Worm (Caenorhabditis elegans) whole organism, dauer: ENCODE results near the gene F47B8.8.

ENCODE experiments used
- unc-62 ChIP-seq: sonication (generic microtip); optimal IDR thresholded peaks from 2 replicates; lab custom pipeline; 2017; ENCODE audit warnings: missing biosample characterization, missing genetic modification reagents, missing genetic modification characterization

Gene F47B8.8

DNA sequence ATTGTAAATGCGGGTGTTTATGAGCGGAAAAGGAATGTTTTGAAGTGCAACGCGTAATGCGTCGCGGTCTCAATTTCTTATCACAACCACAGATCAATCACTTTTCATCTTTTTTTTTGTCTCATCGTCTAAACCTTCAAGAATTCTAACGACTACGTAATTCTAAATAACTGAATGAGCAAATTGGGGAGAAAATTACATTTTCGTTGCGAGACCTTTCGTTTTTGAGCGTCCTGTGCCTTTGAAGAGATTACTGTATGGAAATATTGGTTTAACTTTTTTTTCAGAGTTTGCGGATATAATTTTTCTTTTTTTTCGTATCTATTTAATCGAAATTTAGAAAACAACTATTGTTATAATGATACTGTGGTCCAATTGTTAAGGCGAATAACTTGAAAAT lies 19.0 kb downstream of the F47B8.8 start:
- TF ChIP-seq unc-62 = no peak

DNA sequence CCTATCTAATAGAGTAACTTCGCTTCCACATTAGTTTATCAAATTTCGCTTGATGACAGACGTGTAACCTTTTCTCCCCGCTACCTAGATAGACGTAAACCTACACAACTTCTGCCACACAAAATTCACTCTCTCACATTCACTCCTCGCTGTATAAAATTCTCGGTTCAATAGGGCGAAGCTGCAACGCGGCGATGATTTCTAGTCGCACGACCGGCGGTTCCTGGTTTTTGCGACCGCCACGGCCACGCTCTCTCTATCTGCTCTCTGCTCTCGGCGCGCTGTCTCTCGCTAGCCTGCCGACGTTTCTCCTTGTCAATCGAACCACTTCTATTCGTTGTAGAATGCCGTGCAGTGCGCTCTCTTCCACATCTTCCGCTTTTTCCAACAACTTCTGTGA lies 19.4 kb downstream of the F47B8.8 start:
- no peak for TF ChIP-seq unc-62

DNA sequence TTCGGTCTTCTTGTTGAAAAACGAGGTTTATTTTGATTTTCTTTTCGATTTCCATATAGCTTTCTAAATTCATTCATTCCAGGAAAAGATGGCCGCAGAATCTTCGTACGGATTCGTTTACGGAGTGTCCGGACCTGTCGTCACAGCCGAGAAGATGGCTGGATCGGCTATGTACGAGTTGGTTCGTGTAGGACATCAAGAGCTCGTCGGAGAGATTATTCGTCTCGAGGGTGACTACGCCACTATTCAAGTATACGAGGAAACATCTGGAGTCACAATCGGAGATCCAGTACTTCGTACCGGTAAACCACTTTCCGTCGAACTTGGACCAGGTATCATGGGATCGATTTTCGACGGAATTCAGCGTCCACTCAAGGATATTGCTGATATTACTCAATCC lies 20.1 kb downstream of the F47B8.8 start, which contains the start of gene vha-13:
vha-13 (plus strand) TSS at position 81 of the 400 bp plus-strand sequence.
- no peak for TF ChIP-seq unc-62

DNA sequence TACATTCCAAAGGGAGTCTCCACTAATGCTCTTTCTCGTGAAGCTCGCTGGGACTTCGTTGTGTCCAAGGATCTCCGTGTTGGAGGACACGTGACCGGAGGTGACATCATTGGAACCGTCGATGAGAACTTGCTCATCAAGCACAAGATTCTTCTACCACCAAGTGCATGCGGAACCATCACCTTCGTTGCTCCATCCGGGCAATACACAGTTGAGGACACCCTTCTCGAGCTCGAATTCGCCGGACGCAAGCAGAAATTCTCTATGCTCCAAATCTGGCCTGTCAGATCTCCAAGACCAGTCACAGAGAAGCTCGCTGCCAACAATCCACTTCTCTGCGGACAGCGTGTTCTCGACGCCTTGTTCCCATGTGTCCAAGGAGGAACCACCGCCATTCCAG lies 20.5 kb downstream of the F47B8.8 start:
- no peak for TF ChIP-seq unc-62

DNA sequence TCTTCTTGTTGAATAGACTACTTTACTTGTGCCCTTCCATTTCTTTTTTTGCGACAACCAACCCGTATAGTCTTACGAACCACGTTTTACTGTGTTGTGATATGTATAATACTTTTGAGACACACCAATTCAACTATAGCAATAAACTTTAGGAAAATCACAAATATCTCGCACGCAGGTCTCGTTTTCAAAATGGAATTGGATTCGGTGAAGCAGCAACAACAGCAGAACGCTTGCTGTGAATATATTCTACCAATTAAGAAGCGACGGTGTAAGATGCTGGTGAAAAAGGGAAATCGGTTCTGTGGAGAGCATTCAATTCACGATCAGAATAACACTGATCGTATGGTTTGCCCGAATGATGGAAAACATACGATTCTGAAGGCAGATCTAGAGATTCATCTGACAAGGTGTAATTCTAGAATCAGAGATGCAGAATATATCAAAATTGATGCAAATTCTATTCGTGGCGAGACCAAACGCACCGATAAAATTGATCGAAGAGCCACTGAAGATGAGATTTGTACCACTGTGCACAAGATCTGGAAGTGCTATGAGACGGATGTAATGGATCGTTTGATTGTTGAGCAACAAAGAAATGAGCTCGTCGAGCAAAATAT lies 22.8 kb downstream of the F47B8.8 start, which contains the start of gene Y49A3A.3:
Y49A3A.3 (plus strand) TSS at position 153 of the 620 bp plus-strand sequence.
- no peak for TF ChIP-seq unc-62

DNA sequence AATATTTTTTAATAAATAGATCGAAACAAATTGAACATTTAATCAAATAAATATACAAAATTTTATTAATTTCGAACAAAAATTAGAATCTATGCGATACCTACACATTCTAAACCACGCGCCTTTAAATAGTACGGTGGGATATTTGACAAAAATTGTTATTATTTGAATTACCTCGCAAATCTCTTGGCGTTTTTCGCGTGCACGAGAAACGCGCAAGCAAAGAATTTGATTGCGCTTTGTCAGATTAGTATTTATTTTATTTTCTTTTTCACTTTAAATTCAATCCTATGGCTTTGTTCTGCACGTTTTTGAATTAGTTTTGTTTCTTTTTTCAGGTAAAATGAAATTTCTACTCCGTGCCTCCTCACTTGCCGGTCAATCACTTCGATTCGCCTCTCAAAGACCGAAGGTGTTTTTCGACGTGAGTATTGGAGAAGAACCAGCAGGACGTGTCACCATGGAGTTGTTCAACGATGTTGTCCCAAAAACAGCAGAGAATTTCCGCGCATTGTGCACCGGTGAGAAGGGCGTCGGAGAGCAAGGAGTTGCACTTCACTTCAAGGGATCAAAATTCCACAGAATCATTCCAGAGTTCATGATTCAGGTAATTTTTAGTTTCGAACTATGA lies 24.3 kb downstream of the F47B8.8 start, which contains the start of gene cyn-1:
cyn-1 (plus strand) TSS at position 339 of the 631 bp plus-strand sequence.
- no peak for TF ChIP-seq unc-62

DNA sequence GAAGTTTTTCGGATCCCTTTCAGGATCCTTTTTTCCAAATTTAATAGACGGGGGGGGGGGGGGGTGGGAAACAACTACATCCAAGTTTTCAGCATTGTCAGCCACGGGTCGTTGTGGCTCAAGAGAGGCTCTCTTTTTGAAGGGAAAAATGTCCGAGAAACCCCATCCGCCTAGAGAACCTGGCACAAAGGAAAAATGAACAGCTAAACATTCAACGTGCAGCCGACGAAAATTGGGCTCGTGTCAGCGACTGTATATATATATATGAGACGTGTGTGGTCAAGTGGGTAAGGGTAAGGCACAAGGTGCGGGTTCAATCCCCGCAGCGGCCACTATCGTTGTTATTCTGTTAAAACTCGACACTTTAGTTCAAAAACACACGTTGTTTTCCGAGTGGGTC lies 27.0 kb downstream of the F47B8.8 start, which contains the start of gene Y49A3A.4:
Y49A3A.4 (minus strand) TSS at position 314 of the 400 bp plus-strand sequence.
- TF ChIP-seq unc-62 = no peak

DNA sequence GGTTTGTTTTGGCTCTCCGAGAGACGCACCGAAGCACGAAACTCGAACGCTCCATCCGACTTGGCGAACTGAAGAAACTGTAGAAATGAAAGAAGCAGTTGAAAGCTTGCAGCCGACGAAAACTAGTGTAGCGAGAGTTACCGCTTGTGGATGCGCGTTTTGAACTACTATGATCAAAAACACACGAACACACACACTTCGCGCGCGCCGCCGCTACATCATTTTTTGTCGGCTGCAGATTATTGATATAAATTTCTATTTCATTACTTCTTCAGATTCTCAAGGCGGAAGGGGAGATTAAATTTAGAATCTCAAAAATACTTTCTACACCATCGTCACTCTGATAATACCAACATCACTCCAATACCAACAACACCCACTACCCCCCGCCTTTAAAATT lies 30.4 kb downstream of the F47B8.8 start:
- no peak for TF ChIP-seq unc-62

DNA sequence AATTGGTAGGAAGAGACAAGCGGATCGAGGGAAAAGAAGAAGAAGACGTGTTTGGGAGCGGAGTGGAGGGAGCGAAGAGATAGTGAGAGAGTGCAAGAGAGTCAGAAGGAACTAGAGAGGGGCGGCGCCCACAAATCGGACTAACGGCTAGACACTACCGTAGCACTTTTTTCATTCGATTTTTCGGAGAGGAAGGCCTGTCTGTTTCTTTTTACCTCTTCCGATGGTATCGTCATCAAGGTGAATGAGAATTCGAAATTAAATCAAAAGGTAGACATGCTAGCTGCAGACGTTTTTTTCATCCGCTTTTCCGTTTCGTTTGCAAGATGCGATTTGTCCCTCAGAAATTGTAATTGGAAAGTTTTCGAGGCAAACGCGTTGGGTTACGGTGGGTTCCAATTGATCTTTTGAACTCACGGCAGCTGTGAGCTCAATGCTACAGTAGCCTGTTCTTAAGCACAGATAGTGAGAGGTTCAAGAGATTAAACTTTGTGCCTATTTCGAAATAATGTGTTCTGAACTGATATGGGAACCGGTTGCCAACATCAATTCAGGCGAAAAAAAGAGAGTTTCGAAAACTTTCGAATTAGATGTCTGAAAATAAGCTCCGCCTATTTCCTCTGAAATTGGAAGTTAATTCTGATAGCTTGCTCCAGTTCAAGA lies 33.2 kb downstream of the F47B8.8 start:
- no peak for TF ChIP-seq unc-62

DNA sequence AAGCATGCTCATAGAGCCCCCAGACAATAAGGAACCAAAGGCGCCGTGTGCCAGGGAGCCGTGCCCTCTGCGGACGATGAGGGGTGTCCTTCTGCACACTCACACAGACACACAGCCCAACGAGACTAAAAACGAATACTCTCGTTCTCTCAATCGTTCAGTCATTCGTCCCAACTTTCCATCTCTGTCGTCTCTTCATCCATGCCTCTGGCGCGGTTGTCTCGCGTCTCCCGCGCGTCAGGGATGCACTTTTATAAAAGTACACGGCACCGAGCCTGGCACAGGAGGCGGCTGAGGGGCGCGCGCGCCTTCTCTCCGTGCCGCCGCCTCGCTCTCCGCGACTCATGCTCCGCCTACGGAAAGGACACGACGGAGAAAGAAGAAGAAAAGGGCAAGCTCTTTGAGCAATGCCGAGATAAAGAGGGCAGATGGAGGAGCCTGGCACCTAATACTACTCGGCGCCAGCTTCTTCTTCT lies 35.0 kb downstream of the F47B8.8 start:
- no peak for TF ChIP-seq unc-62

DNA sequence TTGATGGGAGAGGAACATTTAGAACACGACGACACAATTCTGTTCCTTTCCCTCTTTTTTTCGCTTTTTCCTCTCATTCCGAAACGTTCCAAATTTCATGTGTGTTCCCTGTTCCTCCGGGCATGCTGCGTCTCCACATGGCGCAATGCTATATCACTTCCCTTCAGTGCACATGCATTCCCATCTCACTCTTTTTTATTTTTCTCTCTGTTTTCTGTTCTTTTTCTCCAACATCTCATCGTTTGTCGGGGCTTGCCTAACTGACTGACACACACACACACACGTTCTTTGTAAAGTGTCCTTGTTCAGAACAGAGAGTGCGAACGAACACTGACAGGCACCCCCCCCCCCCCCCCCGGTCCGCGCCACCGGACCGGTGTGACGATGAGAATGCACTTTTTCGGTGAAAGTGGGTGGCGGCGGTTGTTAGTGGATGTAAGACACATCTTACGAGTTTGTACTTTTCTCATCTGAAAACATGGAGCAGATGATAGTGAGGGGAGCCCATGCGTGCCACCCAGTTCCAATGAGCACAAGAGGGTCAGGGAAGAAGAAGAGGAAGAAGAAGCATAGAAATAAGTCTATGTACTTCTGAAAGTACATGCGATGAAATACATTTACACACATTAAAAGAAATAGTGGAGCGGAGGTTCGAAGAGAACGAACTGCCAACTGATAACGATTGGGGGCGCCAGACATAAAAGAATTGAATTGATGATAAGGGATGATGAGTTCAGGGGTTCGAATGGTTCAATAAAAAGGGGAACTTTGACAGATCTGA lies 36.9 kb downstream of the F47B8.8 start:
- no peak for TF ChIP-seq unc-62

DNA sequence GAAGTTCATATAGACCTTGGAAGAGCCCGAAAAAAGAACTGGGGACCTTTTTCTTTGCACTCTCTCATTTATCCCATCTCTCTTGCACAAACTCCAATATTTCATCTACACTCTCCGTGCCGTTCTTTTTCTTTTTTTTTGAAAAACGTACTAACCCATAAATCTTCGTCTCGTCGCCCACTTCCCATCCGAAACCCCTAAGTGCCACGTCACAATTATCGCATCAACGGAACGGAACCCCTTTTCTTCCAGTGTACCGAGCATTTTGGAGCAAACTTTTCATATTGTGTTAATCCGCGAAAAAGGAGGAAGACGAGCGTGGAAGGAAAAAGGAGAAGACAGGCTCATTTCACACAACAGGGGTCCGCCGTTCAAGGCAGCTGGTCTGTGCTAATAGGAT lies 37.9 kb downstream of the F47B8.8 start:
- no peak for TF ChIP-seq unc-62

DNA sequence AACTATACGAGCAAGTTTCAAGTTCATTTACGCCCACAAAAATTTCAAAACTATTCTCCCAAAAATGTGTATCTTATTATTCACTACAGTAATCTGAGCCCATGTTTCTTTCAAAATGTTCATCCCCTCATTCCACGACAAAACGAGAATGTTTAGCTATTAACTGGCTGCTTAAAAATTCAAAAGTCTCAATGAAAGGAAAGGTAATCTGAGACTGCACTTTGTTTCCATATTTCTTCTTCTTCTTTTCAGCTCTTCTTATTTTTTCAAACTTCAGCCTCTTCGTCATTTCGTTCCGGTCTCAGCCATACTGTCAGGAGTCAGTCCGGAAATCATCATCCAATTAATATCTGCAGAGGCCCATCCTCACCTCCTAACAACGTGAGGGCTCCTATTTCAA lies 41.2 kb downstream of the F47B8.8 start, which contains the start of gene unc-39:
unc-39 (plus strand) TSS at position 301 of the 400 bp plus-strand sequence.
- no peak for TF ChIP-seq unc-62

DNA sequence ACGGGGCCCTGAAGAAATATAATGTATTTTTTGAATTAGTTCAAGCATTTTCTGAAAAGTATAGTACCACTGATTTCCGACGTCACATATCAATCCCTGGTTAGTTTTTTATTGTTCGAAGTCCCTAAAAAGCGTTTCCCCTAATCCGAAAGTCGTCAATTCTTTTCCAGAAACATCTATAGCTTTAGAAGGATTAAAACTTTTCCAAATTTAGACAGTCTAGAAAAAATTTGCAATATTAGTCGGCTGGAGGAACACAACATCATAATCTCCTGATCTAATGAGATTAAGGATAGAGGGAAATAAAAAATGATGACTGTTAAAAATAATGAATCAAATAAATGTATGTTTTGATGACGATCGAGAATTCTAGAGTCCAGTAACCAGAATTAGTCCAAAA lies 46.5 kb downstream of the F47B8.8 start:
- TF ChIP-seq unc-62 = no peak

DNA sequence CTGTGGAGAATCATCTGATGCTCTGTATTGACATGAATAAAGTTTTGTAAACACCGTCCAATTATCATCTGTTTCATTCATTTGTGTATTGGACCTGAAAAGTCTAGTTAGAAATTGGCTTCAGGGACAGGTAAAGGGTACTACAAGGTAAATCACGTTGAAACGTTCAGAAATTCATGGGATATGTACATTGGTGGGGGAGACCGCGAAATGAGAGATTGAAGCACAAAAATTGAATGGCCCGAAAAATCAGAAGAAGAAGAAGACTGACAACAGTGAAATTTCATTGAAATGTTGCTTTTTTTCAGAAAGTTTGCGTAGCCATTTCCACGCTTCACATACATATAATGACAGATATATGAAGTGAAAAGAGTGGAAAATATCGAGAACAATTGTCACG lies 47.5 kb downstream of the F47B8.8 start, which contains the start of gene npr-43:
npr-43 (minus strand) TSS at position 101 of the 400 bp plus-strand sequence.
- no peak for TF ChIP-seq unc-62

DNA sequence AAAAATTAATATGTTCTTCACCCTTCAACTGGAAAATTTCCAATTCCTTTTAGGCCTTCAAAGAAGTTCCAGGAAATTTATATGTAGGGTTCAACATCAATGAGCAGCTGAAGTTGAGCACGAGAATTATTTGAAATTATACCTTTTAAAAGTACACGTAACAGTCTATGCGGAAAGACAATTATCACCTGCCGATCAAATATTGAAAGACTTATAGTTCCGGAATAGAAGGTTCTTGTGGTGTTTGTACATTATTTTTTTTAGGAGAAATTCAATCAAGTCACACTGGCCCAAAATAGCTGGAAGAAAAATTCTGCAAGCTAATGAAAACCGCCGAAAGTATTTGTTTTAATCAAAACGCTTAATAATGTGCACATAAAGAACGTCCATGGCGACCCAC lies 48.7 kb downstream of the F47B8.8 start:
- no peak for TF ChIP-seq unc-62
